Worm (Caenorhabditis elegans) whole organism, L4/young adult: ENCODE data around the gene C33C12.7.

ENCODE experiments used
- W03F9.2 ChIP-seq: fragments of 150-350 bp; optimal IDR thresholded peaks from 2 replicates; lab custom pipeline; 2014; ENCODE audit warnings: missing biosample characterization, missing genetic modification characterization
- him-1 ChIP-seq: sonication (generic microtip); optimal IDR thresholded peaks from 2 replicates; lab custom pipeline; 2016; ENCODE audit warnings: missing genotype, missing genetic modification reagents, missing genetic modification characterization, missing compliant biosample characterization

ce11 chrII:2216940-2217664, 41.8 kb upstream of the C33C12.7 start:
- no peak for TF ChIP-seq him-1
- no peak for TF ChIP-seq W03F9.2 (tag; lab: Kevin White, UChicago)
